Worm (Caenorhabditis elegans) whole organism, L2 larva: Measurements from ENCODE around the gene srh-233.

Experiments
- F13H6.1 ChIP-seq: sonication (generic microtip); optimal IDR thresholded peaks from 2 replicates; lab custom pipeline; 2016; ENCODE audit warnings: missing genetic modification characterization, missing compliant biosample characterization
- ama-1 ChIP-seq: fragments of 150-350 bp; optimal IDR thresholded peaks from 2 replicates; lab custom pipeline; 2018; ENCODE audit warnings: inconsistent platforms
- egl-27 ChIP-seq: sonication (generic microtip); optimal IDR thresholded peaks from 3 replicates; lab custom pipeline; 2017; ENCODE audit warnings: missing biosample characterization, missing genetic modification reagents, missing genetic modification characterization
- skn-1 ChIP-seq: sonication (generic microtip); optimal IDR thresholded peaks from 2 replicates; lab custom pipeline; 2017; ENCODE audit warnings: missing biosample characterization, missing genetic modification characterization
- unc-55 ChIP-seq: fragments of 150-350 bp; sonication (generic microtip); optimal IDR thresholded peaks from 3 replicates; lab custom pipeline; 2014; ENCODE audit warnings: missing biosample characterization, missing genetic modification reagents, missing genetic modification characterization
- unc-62 ChIP-seq: fragments of 150-350 bp; optimal IDR thresholded peaks from 2 replicates; lab custom pipeline; 2014; ENCODE audit warnings: missing biosample characterization, missing genetic modification reagents, missing genetic modification characterization
- zag-1 ChIP-seq: fragments of 150-350 bp; optimal IDR thresholded peaks from 2 replicates; lab custom pipeline; 2014; ENCODE audit warnings: missing biosample characterization, missing genetic modification characterization
- ztf-1 ChIP-seq: fragments of 200-800 bp; sonication (Bioruptor generic); conservative IDR thresholded peaks from 2 replicates; pipeline ENCODE4 v1.3.6; 2022; ENCODE audit warnings: missing genetic modification characterization, missing compliant biosample characterization
- ztf-4 ChIP-seq: fragments of 150-350 bp; optimal IDR thresholded peaks from 2 replicates; lab custom pipeline; 2014; ENCODE audit warnings: missing biosample characterization, missing genetic modification characterization

DNA sequence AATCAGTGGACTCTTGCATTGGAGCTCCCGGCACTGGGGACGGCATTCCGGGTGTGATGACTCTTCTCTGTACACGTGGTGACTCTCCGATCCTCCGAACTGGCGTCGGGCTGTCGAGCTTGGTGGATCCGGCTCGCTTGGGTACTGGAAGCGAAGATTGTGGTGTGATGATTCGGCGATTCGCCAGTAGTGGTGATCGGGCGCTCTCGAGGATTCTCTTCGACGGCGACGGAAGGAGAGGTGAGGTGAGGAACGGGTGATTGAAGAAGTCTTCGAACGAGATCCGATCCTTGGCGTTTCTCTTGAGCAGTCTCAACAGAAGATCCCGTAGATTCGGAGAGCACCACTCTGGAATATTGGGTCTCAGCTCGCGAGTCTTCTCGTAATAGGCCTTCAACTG is 48.5 kb upstream of the srh-233 start:
- no peak for TF ChIP-seq unc-62 (GFP tag; lab: Kevin White, UChicago)
- TF ChIP-seq ztf-1 (GFP tag; lab: Robert Waterston, UW) = no peak
- no peak for TF ChIP-seq ztf-4 (tag; lab: Kevin White, UChicago)
- no peak for TF ChIP-seq ama-1 (lab: Kevin White, UChicago)
- TF ChIP-seq F13H6.1 = no peak
- TF ChIP-seq zag-1 (tag; lab: Kevin White, UChicago) = no peak
- no peak for TF ChIP-seq skn-1
- no peak for TF ChIP-seq egl-27 (tag; lab: Kevin White, UChicago)
- no peak for TF ChIP-seq unc-55 (GFP tag; lab: Kevin White, UChicago)
